Worm (Caenorhabditis elegans) whole organism, L4 larva: ENCODE data around the gene Y42G9A.3.
A peak's percentile ranks its signal among the peaks of the same experiment; 100 is the strongest.

Experiments used
- F37D6.2 ChIP-seq: sonication (generic microtip); optimal IDR thresholded peaks from 2 replicates; lab custom pipeline; 2016; ENCODE audit warnings: mild to moderate bottlenecking, missing genetic modification characterization, missing compliant biosample characterization
- F49E8.2 ChIP-seq: sonication (generic microtip); optimal IDR thresholded peaks from 2 replicates; lab custom pipeline; 2016; ENCODE audit warnings: missing compliant biosample characterization, mild to moderate bottlenecking, missing genetic modification characterization, borderline replicate concordance
- T20F7.1 ChIP-seq: fragments of 200-800 bp; sonication (Bioruptor generic); optimal IDR thresholded peaks from 2 replicates; lab custom pipeline; 2018; ENCODE audit warnings: mild to moderate bottlenecking, missing genetic modification characterization, missing compliant biosample characterization
- Y48G9A.11 ChIP-seq: fragments of 200-800 bp; sonication (Bioruptor generic); IDR thresholded peaks from 2 replicates; pipeline ENCODE4 v1.3.6; 2022; ENCODE audit warnings: missing genetic modification reagents, missing genetic modification characterization, missing compliant biosample characterization
- ZK546.5 ChIP-seq, 2 experiments: sonication (generic microtip); optimal IDR thresholded peaks; 2 replicates each; lab custom pipeline; 2017; ENCODE audit warnings: missing biosample characterization in 2 of 2, missing genetic modification characterization in 2 of 2
- aha-1 ChIP-seq: fragments of 150-350 bp; peaks from one replicate; lab custom pipeline; 2014; ENCODE audit warnings: missing biosample characterization, missing genetic modification characterization
- aly-2 ChIP-seq: sonication (generic microtip); optimal IDR thresholded peaks from 2 replicates; lab custom pipeline; 2018; ENCODE audit warnings: missing biosample characterization, missing genetic modification characterization
- arid-1 ChIP-seq: fragments of 200-800 bp; sonication (Bioruptor generic); conservative IDR thresholded peaks from 2 replicates; pipeline ENCODE4 v1.3.6; 2022; ENCODE audit warnings: missing genetic modification reagents, missing genetic modification characterization, missing compliant biosample characterization
- ceh-28 ChIP-seq: fragments of 150-350 bp; optimal IDR thresholded peaks from 2 replicates; lab custom pipeline; 2014; ENCODE audit warnings: missing biosample characterization, missing genetic modification reagents, missing genetic modification characterization
- ceh-82 ChIP-seq: sonication (generic microtip); optimal IDR thresholded peaks from 2 replicates; lab custom pipeline; 2017; ENCODE audit warnings: missing biosample characterization, missing genetic modification characterization
- ces-1 ChIP-seq: fragments of 150-350 bp; sonication (generic microtip); optimal IDR thresholded peaks from 4 replicates; lab custom pipeline; 2014; ENCODE audit warnings: missing biosample characterization, missing genetic modification reagents, missing genetic modification characterization
- ctbp-1 ChIP-seq: fragments of 200-800 bp; sonication (Bioruptor generic); IDR thresholded peaks from 2 replicates; pipeline ENCODE4 v1.3.6; 2022; ENCODE audit warnings: missing genetic modification reagents, missing genetic modification characterization, missing compliant biosample characterization
- daf-12 ChIP-seq: fragments of 150-350 bp; optimal IDR thresholded peaks from 2 replicates; lab custom pipeline; 2014; ENCODE audit warnings: missing biosample characterization, missing genetic modification reagents, missing genetic modification characterization
- dmd-6 ChIP-seq: fragments of 200-800 bp; sonication (Bioruptor generic); IDR thresholded peaks from 2 replicates; pipeline ENCODE4 v1.3.6; 2022; ENCODE audit warnings: missing genetic modification reagents, missing genetic modification characterization, missing compliant biosample characterization
- dmd-9 ChIP-seq: fragments of 200-800 bp; sonication (Bioruptor generic); IDR thresholded peaks from 2 replicates; pipeline ENCODE4 v1.3.6; 2022; ENCODE audit warnings: missing genetic modification reagents, missing genetic modification characterization, missing compliant biosample characterization
- dpl-1 ChIP-seq: fragments of 150-350 bp; optimal IDR thresholded peaks from 2 replicates; lab custom pipeline; 2014; ENCODE audit warnings: missing biosample characterization, missing genetic modification reagents, missing genetic modification characterization
- duxl-1 ChIP-seq: sonication (generic microtip); optimal IDR thresholded peaks from 2 replicates; lab custom pipeline; 2016; ENCODE audit warnings: mild to moderate bottlenecking, missing genetic modification characterization, moderate library complexity, missing compliant biosample characterization; ENCODE audit not compliant: poor library complexity
- egl-43 ChIP-seq: fragments of 200-800 bp; sonication (Bioruptor generic); IDR thresholded peaks from 2 replicates; pipeline ENCODE4 v1.3.6; 2022; ENCODE audit warnings: missing genetic modification reagents, missing genetic modification characterization, missing compliant biosample characterization
- fkh-10 ChIP-seq: fragments of 150-350 bp; optimal IDR thresholded peaks from 2 replicates; lab custom pipeline; 2014; ENCODE audit warnings: missing biosample characterization, missing genetic modification reagents, missing genetic modification characterization
- fos-1 ChIP-seq: fragments of 150-350 bp; optimal IDR thresholded peaks from 2 replicates; lab custom pipeline; 2014; ENCODE audit warnings: missing biosample characterization, missing genetic modification characterization
- hif-1 ChIP-seq, 2 experiments: sonication (generic microtip); optimal IDR thresholded peaks; 2 replicates each; lab custom pipeline; 2016 to 2017; ENCODE audit warnings: missing compliant biosample characterization in 2 of 2, missing genetic modification characterization in 2 of 2, missing genetic modification reagents in 2 of 2, missing genotype in 2 of 2, mild to moderate bottlenecking in 1 of 2
- hlh-11 ChIP-seq: fragments of 200-800 bp; sonication (Bioruptor generic); optimal IDR thresholded peaks from 2 replicates; lab custom pipeline; 2018; ENCODE audit warnings: mild to moderate bottlenecking, missing genetic modification characterization, missing compliant biosample characterization
- hlh-30 ChIP-seq: sonication (generic microtip); optimal IDR thresholded peaks from 2 replicates; lab custom pipeline; 2017; ENCODE audit warnings: antibody characterized with exemption, mild to moderate bottlenecking, missing genetic modification characterization, missing compliant biosample characterization; ENCODE audit not compliant: insufficient read depth
- hmg-1.1 ChIP-seq: fragments of 200-800 bp; sonication (Bioruptor generic); IDR thresholded peaks from 2 replicates; pipeline ENCODE4 v1.3.6; 2022; ENCODE audit warnings: missing genetic modification reagents, missing genetic modification characterization, missing compliant biosample characterization
- jun-1 ChIP-seq: fragments of 150-350 bp; optimal IDR thresholded peaks from 2 replicates; lab custom pipeline; 2014; ENCODE audit warnings: missing biosample characterization, missing genetic modification reagents, missing genetic modification characterization
- lin-13 ChIP-seq: fragments of 150-350 bp; optimal IDR thresholded peaks from 2 replicates; lab custom pipeline; 2014; ENCODE audit warnings: missing biosample characterization, missing genetic modification reagents, missing genetic modification characterization
- lin-15B ChIP-seq: fragments of 150-350 bp; sonication (generic microtip); optimal IDR thresholded peaks from 3 replicates; lab custom pipeline; 2014; ENCODE audit warnings: missing biosample characterization, missing genetic modification characterization
- lsy-2 ChIP-seq, 2 experiments: fragments of 150-350 bp in 1 of 2; sonication (generic microtip) in 1 of 2; optimal IDR thresholded peaks; 2 replicates each; lab custom pipeline; 2014 to 2017; ENCODE audit warnings: missing biosample characterization in 2 of 2, missing genetic modification characterization in 2 of 2
- madf-9 ChIP-seq: fragments of 200-800 bp; sonication (Bioruptor generic); conservative IDR thresholded peaks from 2 replicates; pipeline ENCODE4 v1.3.6; 2022; ENCODE audit warnings: missing genetic modification reagents, missing genetic modification characterization, missing compliant biosample characterization
- mdl-1 ChIP-seq, 2 experiments: fragments of 150-350 bp in 1 of 2; sonication (generic microtip) in 1 of 2; optimal IDR thresholded peaks; 2 replicates each; lab custom pipeline; 2014 to 2017; ENCODE audit warnings: missing biosample characterization in 2 of 2, missing genetic modification characterization in 2 of 2
- mep-1 ChIP-seq: fragments of 150-350 bp; sonication (generic microtip); optimal IDR thresholded peaks from 3 replicates; lab custom pipeline; 2014; ENCODE audit warnings: missing biosample characterization, missing genetic modification characterization
- mes-2 ChIP-seq: sonication (generic microtip); optimal IDR thresholded peaks from 2 replicates; lab custom pipeline; 2016; ENCODE audit warnings: missing genotype, mild to moderate bottlenecking, missing genetic modification characterization, missing compliant biosample characterization; ENCODE audit not compliant: poor library complexity, severe bottlenecking
- mxl-3 ChIP-seq: fragments of 200-800 bp; sonication (Bioruptor generic); optimal IDR thresholded peaks from 2 replicates; lab custom pipeline; 2018; ENCODE audit warnings: mild to moderate bottlenecking, missing genetic modification characterization, missing compliant biosample characterization
- nhr-10 ChIP-seq: fragments of 150-350 bp; optimal IDR thresholded peaks from 2 replicates; lab custom pipeline; 2014; ENCODE audit warnings: missing biosample characterization, missing genetic modification characterization
- nhr-102 ChIP-seq: sonication (generic microtip); optimal IDR thresholded peaks from 2 replicates; lab custom pipeline; 2016; ENCODE audit warnings: mild to moderate bottlenecking, missing genetic modification characterization, moderate library complexity, missing compliant biosample characterization
- nhr-237 ChIP-seq: sonication (generic microtip); optimal IDR thresholded peaks from 2 replicates; lab custom pipeline; 2017; ENCODE audit warnings: missing biosample characterization, missing genetic modification characterization
- nhr-48 ChIP-seq: sonication (generic microtip); optimal IDR thresholded peaks from 2 replicates; lab custom pipeline; 2016; ENCODE audit warnings: mild to moderate bottlenecking, missing genetic modification characterization, missing compliant biosample characterization
- nhr-77 ChIP-seq: fragments of 150-350 bp; optimal IDR thresholded peaks from 2 replicates; lab custom pipeline; 2014; ENCODE audit warnings: missing biosample characterization, missing genetic modification characterization
- pha-4 ChIP-seq, 2 experiments: fragments of 150-350 bp in 1 of 2; fragments of 200-800 bp in 1 of 2; sonication (Bioruptor generic) in 1 of 2; IDR thresholded peaks in 1 of 2; optimal IDR thresholded peaks in 1 of 2; 2 replicates each; pipeline versions ENCODE4 v1.3.6 to Lab custom; 2014 to 2022; ENCODE audit warnings: missing genetic modification characterization in 2 of 2, missing genetic modification reagents in 2 of 2, missing biosample characterization in 1 of 2, missing compliant biosample characterization in 1 of 2
- rbr-2 ChIP-seq: sonication (generic microtip); optimal IDR thresholded peaks from 2 replicates; lab custom pipeline; 2016; ENCODE audit warnings: missing genotype, missing genetic modification characterization, missing compliant biosample characterization
- saeg-2 ChIP-seq: fragments of 200-800 bp; sonication (Bioruptor generic); IDR thresholded peaks from 2 replicates; pipeline ENCODE4 v1.3.6; 2022; ENCODE audit warnings: missing genetic modification reagents, missing genetic modification characterization, missing compliant biosample characterization
- set-16 ChIP-seq: fragments of 200-800 bp; sonication (Bioruptor generic); IDR thresholded peaks from 2 replicates; pipeline ENCODE4 v1.3.6; 2022; ENCODE audit warnings: missing genetic modification reagents, missing genetic modification characterization, missing compliant biosample characterization
- tra-1 ChIP-seq: fragments of 200-800 bp; sonication (Bioruptor generic); IDR thresholded peaks from 2 replicates; pipeline ENCODE4 v1.3.6; 2022; ENCODE audit warnings: missing genetic modification reagents, missing genetic modification characterization, missing compliant biosample characterization
- unc-62 ChIP-seq, 3 experiments: fragments of 150-350 bp in 1 of 3; sonication (generic microtip); optimal IDR thresholded peaks in 2 of 3; peaks in 1 of 3; 1 replicate in 1 of 3; 2 replicates in 2 of 3; lab custom pipeline; 2014 to 2017; ENCODE audit warnings: missing biosample characterization in 3 of 3, missing genetic modification characterization in 3 of 3, missing genetic modification reagents in 3 of 3, missing genotype in 1 of 3
- vab-7 ChIP-seq: fragments of 200-800 bp; sonication (Bioruptor generic); IDR thresholded peaks from 2 replicates; pipeline ENCODE4 v1.3.6; 2022; ENCODE audit warnings: missing genetic modification reagents, missing genetic modification characterization, missing compliant biosample characterization
- zag-1 ChIP-seq: fragments of 150-350 bp; optimal IDR thresholded peaks from 2 replicates; lab custom pipeline; 2014; ENCODE audit warnings: missing biosample characterization, missing genetic modification characterization
- zfp-3 ChIP-seq: fragments of 200-800 bp; sonication (Bioruptor generic); conservative IDR thresholded peaks from 2 replicates; pipeline ENCODE4 v1.3.6; 2022; ENCODE audit warnings: missing genetic modification reagents, missing genetic modification characterization, missing compliant biosample characterization
- ztf-11 ChIP-seq: fragments of 150-350 bp; optimal IDR thresholded peaks from 2 replicates; lab custom pipeline; 2014; ENCODE audit warnings: missing biosample characterization, missing genetic modification characterization

The Y42G9A.3 gene

ce11 chrIII:6136178-6136577 is 9.9 kb upstream of the Y42G9A.3 start, which contains the start of gene mvk-1:
Gene mvk-1 (minus strand): TSS chrIII:6136278.
- TF ChIP-seq ces-1 (GFP tag; lab: Kevin White, UChicago) (no peak), dpl-1 (no peak), vab-7 (GFP tag; lab: Robert Waterston, UW) (no peak), aly-2 (tag; lab: Kevin White, UChicago) (no peak), mdl-1 (tag; optimal IDR thresholded peaks at IDR 0.05; lab: Kevin White, UChicago) (no peak), nhr-237 (tag; lab: Kevin White, UChicago) (no peak), pha-4 (GFP tag; IDR thresholded peaks at IDR 0.05; lab: Robert Waterston, UW) (no peak), pha-4 (tag; optimal IDR thresholded peaks at IDR 0.05; lab: Kevin White, UChicago) (no peak), zfp-3 (no peak), F49E8.2 (tag; lab: Kevin White, UChicago) (no peak), T20F7.1 (no peak), lin-15B (no peak), fkh-10 (GFP tag; lab: Kevin White, UChicago) (no peak), nhr-102 (tag; lab: Kevin White, UChicago) (no peak), ztf-11 (tag; lab: Kevin White, UChicago) (no peak), ceh-28 (tag; lab: Kevin White, UChicago) (no peak), aha-1 (no peak), ceh-82 (no peak), nhr-77 (no peak), daf-12 (tag; lab: Kevin White, UChicago) (no peak)

ce11 chrIII:6137431-6137830 is 8.6 kb upstream of the Y42G9A.3 start:
- TF ChIP-seq fos-1 (tag; lab: Kevin White, UChicago) = no peak
- no peak for TF ChIP-seq duxl-1 (tag; lab: Kevin White, UChicago)
- peak; percentile 62 for TF ChIP-seq hlh-30
- TF ChIP-seq mes-2 (tag; lab: Kevin White, UChicago) = peak; percentile 58
- no peak for TF ChIP-seq Y48G9A.11
- no peak for TF ChIP-seq dpl-1
- peak; percentile 40 for TF ChIP-seq zag-1
- 0 out of 2 replicates have a peak, but pooled peaks have one; percentile 6 for TF ChIP-seq saeg-2
- TF ChIP-seq zfp-3 = no peak
- peak; percentile 61 for TF ChIP-seq hlh-11 (tag; lab: Kevin White, UChicago)
- peak; percentile 79 for TF ChIP-seq mep-1 (tag; lab: Kevin White, UChicago)
- no peak for TF ChIP-seq nhr-10 (tag; lab: Kevin White, UChicago)
- TF ChIP-seq hif-1 (tag; optimal IDR thresholded peaks at IDR 0.05; lab: Kevin White, UChicago) = peak in 1 of 2 experiments; percentile 61
- 0 out of 2 replicates have a peak, but pooled peaks have one; percentile 4 for TF ChIP-seq dmd-9
- no peak for TF ChIP-seq madf-9 (GFP tag; lab: Robert Waterston, UW)
- peak; percentile 5 for TF ChIP-seq lin-13
- TF ChIP-seq tra-1 (GFP tag; lab: Robert Waterston, UW) = peak; percentile 72; the same call in 1 of the 2 replicates
- peak; percentile 49 for TF ChIP-seq dmd-6 (GFP tag; lab: Robert Waterston, UW)
- no peak for TF ChIP-seq arid-1 (GFP tag; lab: Robert Waterston, UW)
- no peak for TF ChIP-seq ZK546.5 (tag; optimal IDR thresholded peaks at IDR 0.05; lab: Kevin White, UChicago)
- TF ChIP-seq rbr-2 (tag; lab: Kevin White, UChicago) = peak; percentile 80
- peak; percentile 73 for TF ChIP-seq F37D6.2 (tag; lab: Kevin White, UChicago)
- peak in 1 of 2 experiments; percentile 90 for TF ChIP-seq unc-62 (GFP tag; optimal IDR thresholded peaks at IDR 0.05 in 1 of 2; lab: Kevin White, UChicago)
- no peak for TF ChIP-seq unc-62 (tag; optimal IDR thresholded peaks at IDR 0.05; lab: Kevin White, UChicago)
- TF ChIP-seq mxl-3 = peak; percentile 4
- peak; percentile 29 to 58 for TF ChIP-seq mdl-1 (tag; optimal IDR thresholded peaks at IDR 0.05; lab: Kevin White, UChicago)
- peak; percentile 60 to 77 for TF ChIP-seq lsy-2 (tag; optimal IDR thresholded peaks at IDR 0.05; lab: Kevin White, UChicago)
- peak; percentile 75 for TF ChIP-seq set-16
- TF ChIP-seq egl-43 = peak; percentile 82
- peak; percentile 91 for TF ChIP-seq ctbp-1 (GFP tag; lab: Robert Waterston, UW)
- peak; percentile 86 for TF ChIP-seq fkh-10 (GFP tag; lab: Kevin White, UChicago)
- TF ChIP-seq nhr-48 (tag; lab: Kevin White, UChicago) = peak; percentile 10
- no peak for TF ChIP-seq jun-1
- TF ChIP-seq aha-1 = peak; percentile 85
- TF ChIP-seq hmg-1.1 = peak; percentile 64
